Worm (Caenorhabditis elegans) whole organism, young adult: ENCODE data around the gene F23F1.6.

Experiments
- attf-5 ChIP-seq: fragments of 200-800 bp; sonication (Bioruptor generic); optimal IDR thresholded peaks from 2 replicates; lab custom pipeline; 2018; ENCODE audit warnings: mild to moderate bottlenecking, missing genetic modification characterization, missing compliant biosample characterization
- madf-8 ChIP-seq: fragments of 200-800 bp; sonication (Bioruptor generic); conservative IDR thresholded peaks from 2 replicates; pipeline ENCODE4 v1.3.6; 2022; ENCODE audit warnings: missing genetic modification reagents, missing genetic modification characterization, missing compliant biosample characterization
- pha-4 ChIP-seq: fragments of 150-350 bp; sonication (generic microtip); optimal IDR thresholded peaks from 2 replicates; lab custom pipeline; 2014; ENCODE audit warnings: missing biosample characterization, missing genetic modification reagents, missing genetic modification characterization
- tbp1 ChIP-seq: fragments of 200-800 bp; sonication (Bioruptor generic); optimal IDR thresholded peaks from 2 replicates; lab custom pipeline; 2018; ENCODE audit warnings: mild to moderate bottlenecking, missing genetic modification characterization, missing compliant biosample characterization
- unc-130 ChIP-seq: sonication (generic microtip); optimal IDR thresholded peaks from 2 replicates; lab custom pipeline; 2016; ENCODE audit warnings: missing genetic modification reagents, missing genetic modification characterization, missing compliant biosample characterization
- zfh-2 ChIP-seq: fragments of 200-800 bp; sonication (Bioruptor generic); conservative IDR thresholded peaks from 2 replicates; pipeline ENCODE4 v1.3.6; 2022; ENCODE audit warnings: missing genetic modification reagents, missing genetic modification characterization, missing compliant biosample characterization

DNA sequence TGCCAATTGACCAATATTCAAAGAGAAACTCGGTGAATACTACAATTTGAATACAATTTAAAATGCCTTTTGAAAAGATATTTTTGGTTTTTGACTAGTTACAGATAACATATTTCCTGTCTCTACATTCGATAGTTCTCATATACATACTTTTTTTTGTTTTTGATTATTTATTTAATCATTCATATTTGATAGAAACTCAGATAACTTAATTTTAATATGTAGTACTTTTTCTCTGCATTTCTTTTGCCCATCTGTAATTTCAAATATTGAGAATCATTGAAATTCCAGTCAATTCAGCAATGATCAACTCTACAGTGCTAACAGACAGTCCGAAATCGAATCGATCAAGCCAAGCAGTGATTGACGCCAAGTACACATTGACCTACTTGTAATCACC is 23.9 kb upstream of the F23F1.6 start, which contains the start of gene C23H3.2:
- TF ChIP-seq attf-5, result no peak
- TF ChIP-seq zfh-2 (GFP tag; lab: Robert Waterston, UW), result no peak
- TF ChIP-seq unc-130, result no peak
- no peak for TF ChIP-seq tbp1 (GFP tag; lab: Kevin White, UChicago)
- no peak for TF ChIP-seq pha-4 (tag; lab: Kevin White, UChicago)
- TF ChIP-seq madf-8 (GFP tag; lab: Robert Waterston, UW), result no peak
